Fruit fly (Drosophila melanogaster) whole organism, embryonic: ENCODE results near the gene CG14277.
A peak's percentile ranks its signal among the peaks of the same experiment; 100 is the strongest.

Experiments
- Blimp-1 ChIP-seq: fragments of 200-800 bp; sonication (Bioruptor generic); optimal IDR thresholded peaks from 3 replicates; lab custom pipeline; 2018; ENCODE audit warnings: missing biosample characterization, missing genetic modification characterization, mild to moderate bottlenecking, moderate library complexity, missing genetic modification reagents
- CG10209 ChIP-seq: fragments of 200-800 bp; sonication (Bioruptor generic); optimal IDR thresholded peaks from 3 replicates; lab custom pipeline; 2017; ENCODE audit warnings: missing biosample characterization, mild to moderate bottlenecking, missing genetic modification characterization, missing genetic modification reagents
- CG11504 ChIP-seq: fragments of 200-800 bp; sonication (Bioruptor generic); optimal IDR thresholded peaks from 3 replicates; lab custom pipeline; 2019; ENCODE audit warnings: missing biosample characterization, mild to moderate bottlenecking, missing genetic modification characterization, moderate library complexity
- CG12219 ChIP-seq: fragments of 200-800 bp; sonication (Bioruptor generic); optimal IDR thresholded peaks from 3 replicates; lab custom pipeline; 2018; ENCODE audit warnings: missing biosample characterization, mild to moderate bottlenecking, missing genetic modification characterization
- CG12236 ChIP-seq: fragments of 200-800 bp; sonication (Bioruptor generic); optimal IDR thresholded peaks from 2 replicates; lab custom pipeline; 2016; ENCODE audit warnings: missing biosample characterization, missing genetic modification characterization
- CG15011 ChIP-seq: fragments of 200-800 bp; sonication (Bioruptor generic); optimal IDR thresholded peaks from 3 replicates; lab custom pipeline; 2018; ENCODE audit warnings: missing biosample characterization, mild to moderate bottlenecking, missing genetic modification characterization
- CG1602 ChIP-seq: fragments of 200-800 bp; sonication (Bioruptor generic); optimal IDR thresholded peaks from 3 replicates; lab custom pipeline; 2016; ENCODE audit warnings: missing biosample characterization, missing genetic modification characterization
- CG18599 ChIP-seq: fragments of 200-800 bp; sonication (Bioruptor generic); optimal IDR thresholded peaks from 3 replicates; lab custom pipeline; 2017; ENCODE audit warnings: missing biosample characterization, missing genetic modification characterization, mild to moderate bottlenecking, moderate library complexity, missing genetic modification reagents
- CG2712 ChIP-seq: fragments of 200-800 bp; optimal IDR thresholded peaks from 3 replicates; lab custom pipeline; 2019; ENCODE audit warnings: missing biosample characterization, mild to moderate bottlenecking, missing genetic modification characterization, moderate library complexity
- CG2889 ChIP-seq: fragments of 200-800 bp; sonication (Bioruptor generic); IDR thresholded peaks from 3 replicates; pipeline ENCODE4 v1.3.6; 2022; ENCODE audit warnings: missing biosample characterization, missing genetic modification characterization
- CG30431 ChIP-seq: fragments of 200-800 bp; sonication (Bioruptor generic); optimal IDR thresholded peaks from 2 replicates; lab custom pipeline; 2017; ENCODE audit warnings: missing biosample characterization, missing genetic modification characterization
- CG31365 ChIP-seq: fragments of 200-800 bp; sonication (Bioruptor generic); optimal IDR thresholded peaks from 2 replicates; lab custom pipeline; 2018; ENCODE audit warnings: missing biosample characterization, mild to moderate bottlenecking, missing genetic modification characterization
- CG32767 ChIP-seq: fragments of 200-800 bp; sonication (Bioruptor generic); IDR thresholded peaks from 2 replicates; pipeline ENCODE4 v1.3.6; 2022; ENCODE audit warnings: missing biosample characterization, missing genetic modification characterization
- CG32772 ChIP-seq: fragments of 200-800 bp; sonication (Bioruptor generic); IDR thresholded peaks from 2 replicates; pipeline ENCODE4 v1.3.6; 2022; ENCODE audit warnings: missing biosample characterization, missing genetic modification characterization
- CG33557 ChIP-seq: fragments of 200-800 bp; sonication (Bioruptor generic); optimal IDR thresholded peaks from 2 replicates; lab custom pipeline; 2019; ENCODE audit warnings: missing biosample characterization, mild to moderate bottlenecking, missing genetic modification characterization, moderate library complexity
- CG42726 ChIP-seq: fragments of 200-800 bp; sonication (Bioruptor generic); IDR thresholded peaks from 2 replicates; pipeline ENCODE4 v1.3.6; 2022; ENCODE audit warnings: missing biosample characterization, missing genetic modification characterization; ENCODE audit not compliant: partially characterized antibody
- CG4707 ChIP-seq: fragments of 200-800 bp; sonication (Bioruptor generic); optimal IDR thresholded peaks from 2 replicates; lab custom pipeline; 2018; ENCODE audit warnings: missing biosample characterization, mild to moderate bottlenecking, missing genetic modification characterization, moderate library complexity
- CG6654 ChIP-seq: fragments of 200-800 bp; sonication (Bioruptor generic); optimal IDR thresholded peaks from 2 replicates; lab custom pipeline; 2017; ENCODE audit warnings: missing biosample characterization, mild to moderate bottlenecking, missing genetic modification characterization
- CG6791 ChIP-seq: fragments of 200-800 bp; sonication (Bioruptor generic); IDR thresholded peaks from 3 replicates; pipeline ENCODE4 v1.3.6; 2022; ENCODE audit warnings: missing biosample characterization, missing genetic modification characterization; ENCODE audit not compliant: partially characterized antibody
- CG7357 ChIP-seq: fragments of 200-800 bp; sonication (Bioruptor generic); IDR thresholded peaks from 3 replicates; pipeline ENCODE4 v1.3.6; 2022; ENCODE audit warnings: missing biosample characterization, missing genetic modification characterization
- CG7556 ChIP-seq: fragments of 200-800 bp; sonication (Bioruptor generic); optimal IDR thresholded peaks from 2 replicates; lab custom pipeline; 2017; ENCODE audit warnings: missing biosample characterization, mild to moderate bottlenecking, missing genetic modification characterization
- CG9609 ChIP-seq: fragments of 200-800 bp; sonication (Bioruptor generic); optimal IDR thresholded peaks from 3 replicates; lab custom pipeline; 2016; ENCODE audit warnings: missing biosample characterization, missing genetic modification characterization
- Chrac-16 ChIP-seq: fragments of 200-800 bp; sonication (Bioruptor generic); optimal IDR thresholded peaks from 3 replicates; lab custom pipeline; 2016; ENCODE audit warnings: missing biosample characterization, missing genetic modification characterization
- E2f2 ChIP-seq: fragments of 200-800 bp; sonication (Bioruptor generic); IDR thresholded peaks from 2 replicates; pipeline ENCODE4 v1.3.6; 2022; ENCODE audit warnings: missing biosample characterization, missing genetic modification characterization
- Lpt ChIP-seq: fragments of >200 bp; optimal IDR thresholded peaks from 2 replicates; lab custom pipeline; 2018; ENCODE audit warnings: missing biosample characterization, missing genetic modification characterization
- Med ChIP-seq: fragments of 200-800 bp; sonication (Bioruptor generic); peaks from one replicate; lab custom pipeline; 2016; ENCODE audit warnings: missing biosample characterization, missing genetic modification characterization, mild to moderate bottlenecking, inconsistent platforms, moderate library complexity
- Opbp ChIP-seq: fragments of 200-800 bp; sonication (Bioruptor generic); IDR thresholded peaks from 3 replicates; pipeline ENCODE4 v1.3.6; 2022; ENCODE audit warnings: missing biosample characterization, missing genetic modification characterization; ENCODE audit not compliant: partially characterized antibody
- ac ChIP-seq: fragments of 200-800 bp; sonication (Bioruptor generic); optimal IDR thresholded peaks from 3 replicates; lab custom pipeline; 2017; ENCODE audit warnings: missing biosample characterization, mild to moderate bottlenecking, missing genetic modification characterization
- bab2 ChIP-seq: fragments of 200-800 bp; sonication (Bioruptor generic); optimal IDR thresholded peaks from 2 replicates; lab custom pipeline; 2016; ENCODE audit warnings: missing biosample characterization, missing genetic modification characterization
- btn ChIP-seq: fragments of 200-800 bp; sonication (Bioruptor generic); optimal IDR thresholded peaks from 2 replicates; lab custom pipeline; 2016; ENCODE audit warnings: missing biosample characterization, missing genetic modification characterization
- chif ChIP-seq, 2 experiments: fragments of 200-800 bp; sonication (Bioruptor generic); optimal IDR thresholded peaks; 3 replicates each; lab custom pipeline; 2016; ENCODE audit warnings: missing biosample characterization in 2 of 2, missing genetic modification characterization in 2 of 2
- chinmo ChIP-seq: fragments of 200-800 bp; sonication (Bioruptor generic); IDR thresholded peaks from 4 replicates; pipeline ENCODE4 v1.3.6; 2022; ENCODE audit warnings: missing biosample characterization, missing genetic modification characterization; ENCODE audit not compliant: partially characterized antibody
- danr ChIP-seq: fragments of 200-800 bp; sonication (Bioruptor generic); IDR thresholded peaks from 2 replicates; pipeline ENCODE4 v1.3.6; 2022; ENCODE audit warnings: missing biosample characterization, missing genetic modification characterization
- emc ChIP-seq: fragments of 200-800 bp; sonication (Bioruptor generic); optimal IDR thresholded peaks from 2 replicates; lab custom pipeline; 2016; ENCODE audit warnings: missing biosample characterization, missing genetic modification characterization
- ems ChIP-seq: fragments of 200-800 bp; sonication (Bioruptor generic); optimal IDR thresholded peaks from 3 replicates; lab custom pipeline; 2016; ENCODE audit warnings: missing biosample characterization, missing genetic modification characterization
- esg ChIP-seq: fragments of 200-800 bp; sonication (Bioruptor generic); conservative IDR thresholded peaks from 2 replicates; pipeline ENCODE4 v1.3.6; 2022; ENCODE audit warnings: missing biosample characterization, missing genetic modification characterization
- gro ChIP-seq: fragments of 200-800 bp; sonication (Bioruptor generic); optimal IDR thresholded peaks from 2 replicates; lab custom pipeline; 2016; ENCODE audit warnings: missing biosample characterization, missing genetic modification characterization
- hb ChIP-seq: fragments of 200-800 bp; sonication (Bioruptor generic); IDR thresholded peaks from 3 replicates; pipeline ENCODE4 v1.3.6; 2022; ENCODE audit warnings: missing biosample characterization, missing genetic modification characterization; ENCODE audit not compliant: partially characterized antibody
- hkb ChIP-seq, 2 experiments: fragments of 200-800 bp in 1 of 2; fragments of >200 bp in 1 of 2; sonication (Bioruptor generic) in 1 of 2; IDR thresholded peaks in 1 of 2; optimal IDR thresholded peaks in 1 of 2; 2 replicates each; pipeline versions ENCODE4 v1.3.6 to Lab custom; 2017 to 2022; ENCODE audit warnings: missing biosample characterization in 1 of 2, missing genetic modification characterization in 1 of 2
- lmd ChIP-seq: fragments of 200-800 bp; sonication (Bioruptor generic); IDR thresholded peaks from 2 replicates; pipeline ENCODE4 v1.3.6; 2022; ENCODE audit warnings: missing biosample characterization, missing genetic modification characterization
- mld ChIP-seq: fragments of 200-800 bp; sonication (Bioruptor generic); IDR thresholded peaks from 3 replicates; pipeline ENCODE4 v1.3.6; 2022; ENCODE audit warnings: missing biosample characterization, missing genetic modification characterization; ENCODE audit not compliant: partially characterized antibody
- otp ChIP-seq: fragments of 200-800 bp; sonication (Bioruptor generic); IDR thresholded peaks from 3 replicates; pipeline ENCODE4, ENCODE4 v1.3.6; 2022; ENCODE audit warnings: missing biosample characterization, missing genetic modification characterization
- pb ChIP-seq: fragments of 200-800 bp; sonication (Bioruptor generic); optimal IDR thresholded peaks from 3 replicates; lab custom pipeline; 2016; ENCODE audit warnings: missing biosample characterization, missing genetic modification characterization
- pros ChIP-seq: fragments of 200-800 bp; sonication (Bioruptor generic); optimal IDR thresholded peaks from 3 replicates; lab custom pipeline; 2019; ENCODE audit warnings: missing biosample characterization, mild to moderate bottlenecking, missing genetic modification characterization, moderate library complexity
- sima ChIP-seq: fragments of 200-800 bp; sonication (Bioruptor generic); optimal IDR thresholded peaks from 2 replicates; lab custom pipeline; 2016; ENCODE audit warnings: missing biosample characterization, missing genetic modification characterization
- sr ChIP-seq: fragments of 200-800 bp; sonication (Bioruptor generic); IDR thresholded peaks from 3 replicates; pipeline ENCODE4 v1.3.6; 2022; ENCODE audit warnings: missing biosample characterization, missing genetic modification characterization
- trem ChIP-seq: fragments of 200-800 bp; optimal IDR thresholded peaks from 3 replicates; lab custom pipeline; 2019; ENCODE audit warnings: missing biosample characterization, mild to moderate bottlenecking, missing genetic modification characterization, moderate library complexity
- tup ChIP-seq: fragments of 200-800 bp; sonication (Bioruptor generic); optimal IDR thresholded peaks from 2 replicates; lab custom pipeline; 2016; ENCODE audit warnings: missing biosample characterization, mild to moderate bottlenecking, missing genetic modification characterization, moderate library complexity
- zen2 ChIP-seq: fragments of 200-800 bp; sonication (Bioruptor generic); IDR thresholded peaks from 3 replicates; pipeline ENCODE4 v1.3.6; 2022; ENCODE audit warnings: missing biosample characterization, missing genetic modification characterization; ENCODE audit not compliant: partially characterized antibody

The CG14277 gene

dm6 chr2L:8204996-8205567 is 37.2 kb upstream of the CG14277 start, which contains the start of gene SLC5A11 (continued):
- TF ChIP-seq CG42726 (GFP tag; lab: Robert Waterston, UW) = 0 out of 2 replicates have a peak, but pooled peaks have one; percentile 55
- TF ChIP-seq chif (GFP tag; optimal IDR thresholded peaks at IDR 0.05; lab: Kevin White, UChicago) = peak; percentile 60 to 66
- peak; percentile 99 for TF ChIP-seq ems (GFP tag; lab: Kevin White, UChicago)
- peak; percentile 97 for TF ChIP-seq esg (GFP tag; lab: Robert Waterston, UW)
- peak; percentile 99 for TF ChIP-seq CG7556 (GFP tag; lab: Kevin White, UChicago)
- peak; percentile 36 for TF ChIP-seq CG12236 (GFP tag; lab: Kevin White, UChicago)
- TF ChIP-seq danr (GFP tag; lab: Robert Waterston, UW) = peak; percentile 99
- TF ChIP-seq CG6791 (GFP tag; lab: Robert Waterston, UW) = no peak
- TF ChIP-seq btn (GFP tag; lab: Kevin White, UChicago) = peak; percentile 93
- peak; percentile 74 for TF ChIP-seq CG6654
- TF ChIP-seq CG11504 = peak; percentile 93
- TF ChIP-seq E2f2 (GFP tag; lab: Robert Waterston, UW) = peak; percentile 75
- peak; percentile 83 for TF ChIP-seq pros (GFP tag; lab: Kevin White, UChicago)
- peak; percentile 86; the same call in 2 of the 4 replicates for TF ChIP-seq chinmo (GFP tag; lab: Robert Waterston, UW)
- peak; percentile 93 for TF ChIP-seq CG12219 (GFP tag; lab: Kevin White, UChicago)
- peak; percentile 95 for TF ChIP-seq CG32772 (GFP tag; lab: Robert Waterston, UW)
- peak; percentile 95 for TF ChIP-seq pb (GFP tag; lab: Kevin White, UChicago)
- peak; percentile 95 for TF ChIP-seq CG15011
- peak; percentile 91 for TF ChIP-seq CG7357 (GFP tag; lab: Robert Waterston, UW)
- peak; percentile 99 for TF ChIP-seq CG18599 (GFP tag; lab: Kevin White, UChicago)
- TF ChIP-seq emc (GFP tag; lab: Kevin White, UChicago) = peak; percentile 98
- peak; percentile 98 for TF ChIP-seq CG2712
- TF ChIP-seq CG2889 (GFP tag; lab: Robert Waterston, UW) = peak; percentile 91
- TF ChIP-seq lmd (GFP tag; lab: Robert Waterston, UW) = peak; percentile 98
- peak; percentile 87 for TF ChIP-seq Chrac-16 (GFP tag; lab: Kevin White, UChicago)
- peak; percentile 88 for TF ChIP-seq ac (GFP tag; lab: Kevin White, UChicago)
- TF ChIP-seq CG33557 (GFP tag; lab: Kevin White, UChicago) = peak; percentile 58
- peak; percentile 100 for TF ChIP-seq Med (GFP tag; lab: Kevin White, UChicago)
- TF ChIP-seq zen2 (GFP tag; lab: Robert Waterston, UW) = no peak
- TF ChIP-seq CG9609 = peak; percentile 73
- TF ChIP-seq bab2 (GFP tag; lab: Kevin White, UChicago) = peak; percentile 99
- TF ChIP-seq sr (GFP tag; lab: Robert Waterston, UW) = peak; percentile 93
- TF ChIP-seq mld (GFP tag; lab: Robert Waterston, UW) = no peak
- no peak; the same call in 2 of the 3 replicates for TF ChIP-seq Opbp (GFP tag; lab: Robert Waterston, UW)
- peak; percentile 88 for TF ChIP-seq CG1602 (GFP tag; lab: Kevin White, UChicago)
- peak; percentile 96 for TF ChIP-seq Blimp-1 (GFP tag; lab: Kevin White, UChicago)
- peak; percentile 99 for TF ChIP-seq gro (GFP tag; lab: Kevin White, UChicago)
- no peak for TF ChIP-seq hb (GFP tag; lab: Robert Waterston, UW)
- TF ChIP-seq trem (tag; lab: Kevin White, UChicago) = peak; percentile 88
- peak; percentile 96 for TF ChIP-seq sima
- TF ChIP-seq CG32767 (GFP tag; lab: Robert Waterston, UW) = peak; percentile 94
- peak; percentile 94 for TF ChIP-seq CG10209 (GFP tag; lab: Kevin White, UChicago)
- TF ChIP-seq CG30431 (GFP tag; lab: Kevin White, UChicago) = peak; percentile 23
- no peak for TF ChIP-seq Lpt (GFP tag; lab: Kevin White, UChicago)
- peak; percentile 82 for TF ChIP-seq CG31365 (tag; lab: Kevin White, UChicago)
- TF ChIP-seq tup (GFP tag; lab: Kevin White, UChicago) = peak; percentile 97
- TF ChIP-seq hkb (optimal IDR thresholded peaks at IDR 0.05; lab: Kevin White, UChicago) = no peak
- TF ChIP-seq hkb (GFP tag; IDR thresholded peaks at IDR 0.05; lab: Robert Waterston, UW) = peak; percentile 92
- peak; percentile 97 for TF ChIP-seq otp (GFP tag; lab: Robert Waterston, UW)
- TF ChIP-seq CG4707 = peak; percentile 81
